Worm (Caenorhabditis elegans) whole organism, late embryonic: Measurements from ENCODE around the gene F13A2.4.

Source experiments
- C38D4.7 ChIP-seq: fragments of 200-800 bp; sonication (Bioruptor generic); optimal IDR thresholded peaks from 2 replicates; lab custom pipeline; 2018; ENCODE audit warnings: mild to moderate bottlenecking, missing genetic modification characterization, moderate library complexity, missing compliant biosample characterization
- K02D7.2 ChIP-seq: sonication (generic microtip); optimal IDR thresholded peaks from 2 replicates; lab custom pipeline; 2017; ENCODE audit warnings: mild to moderate bottlenecking, missing genetic modification characterization, missing compliant biosample characterization
- K09A11.1 ChIP-seq: sonication (generic microtip); optimal IDR thresholded peaks from 2 replicates; lab custom pipeline; 2017; ENCODE audit warnings: antibody characterized with exemption, mild to moderate bottlenecking, missing genetic modification characterization, missing compliant biosample characterization; ENCODE audit not compliant: insufficient read depth
- Y22D7AL.16 ChIP-seq: sonication (generic microtip); optimal IDR thresholded peaks from 2 replicates; lab custom pipeline; 2016; ENCODE audit warnings: missing genetic modification characterization, missing compliant biosample characterization
- ahr-1 ChIP-seq: sonication (generic microtip); optimal IDR thresholded peaks from 2 replicates; lab custom pipeline; 2016; ENCODE audit warnings: missing genetic modification characterization, missing compliant biosample characterization
- ama-1 ChIP-seq: fragments of 150-350 bp; optimal IDR thresholded peaks from 2 replicates; lab custom pipeline; 2014
- ceh-14 ChIP-seq: sonication (generic microtip); optimal IDR thresholded peaks from 2 replicates; lab custom pipeline; 2016; ENCODE audit warnings: missing genotype, missing genetic modification characterization, missing compliant biosample characterization
- ceh-18 ChIP-seq: sonication (generic microtip); optimal IDR thresholded peaks from 2 replicates; lab custom pipeline; 2016; ENCODE audit warnings: missing genetic modification characterization, missing compliant biosample characterization
- ceh-19 ChIP-seq: fragments of 200-800 bp; sonication (Bioruptor generic); optimal IDR thresholded peaks from 2 replicates; lab custom pipeline; 2018; ENCODE audit warnings: mild to moderate bottlenecking, missing genetic modification characterization, missing compliant biosample characterization
- ceh-22 ChIP-seq: sonication (generic microtip); optimal IDR thresholded peaks from 2 replicates; lab custom pipeline; 2017; ENCODE audit warnings: missing biosample characterization, missing genetic modification characterization
- ceh-30 ChIP-seq: fragments of 150-350 bp; optimal IDR thresholded peaks from 2 replicates; lab custom pipeline; 2014; ENCODE audit warnings: missing biosample characterization, missing genetic modification characterization
- ceh-34 ChIP-seq: sonication (generic microtip); optimal IDR thresholded peaks from 2 replicates; lab custom pipeline; 2016; ENCODE audit warnings: mild to moderate bottlenecking, missing genetic modification characterization, missing compliant biosample characterization
- ceh-45 ChIP-seq: fragments of 200-800 bp; sonication (Bioruptor generic); IDR thresholded peaks from 2 replicates; pipeline ENCODE4 v1.3.6; 2022; ENCODE audit warnings: missing genetic modification reagents, missing genetic modification characterization, missing compliant biosample characterization
- ceh-48 ChIP-seq: sonication (generic microtip); optimal IDR thresholded peaks from 2 replicates; lab custom pipeline; 2016; ENCODE audit warnings: missing genetic modification characterization, inconsistent platforms, missing compliant biosample characterization
- che-1 ChIP-seq: sonication (generic microtip); optimal IDR thresholded peaks from 2 replicates; lab custom pipeline; 2016; ENCODE audit warnings: mild to moderate bottlenecking, missing genetic modification characterization, missing compliant biosample characterization
- dve-1 ChIP-seq: sonication (generic microtip); optimal IDR thresholded peaks from 2 replicates; lab custom pipeline; 2017; ENCODE audit warnings: antibody characterized with exemption, mild to moderate bottlenecking, missing genetic modification characterization, missing compliant biosample characterization
- elt-4 ChIP-seq: sonication (generic microtip); optimal IDR thresholded peaks from 2 replicates; lab custom pipeline; 2016; ENCODE audit warnings: missing genetic modification characterization, missing compliant biosample characterization
- fkh-10 ChIP-seq: fragments of 150-350 bp; optimal IDR thresholded peaks from 2 replicates; lab custom pipeline; 2014; ENCODE audit warnings: missing biosample characterization, missing genetic modification reagents, missing genetic modification characterization
- hlh-15 ChIP-seq: sonication (generic microtip); optimal IDR thresholded peaks from 2 replicates; lab custom pipeline; 2016; ENCODE audit warnings: missing genetic modification characterization, missing compliant biosample characterization
- hlh-30 ChIP-seq: sonication (generic microtip); optimal IDR thresholded peaks from 2 replicates; lab custom pipeline; 2017; ENCODE audit warnings: antibody characterized with exemption, missing genetic modification characterization, missing compliant biosample characterization; ENCODE audit not compliant: insufficient read depth
- hlh-6 ChIP-seq: sonication (generic microtip); optimal IDR thresholded peaks from 2 replicates; lab custom pipeline; 2016; ENCODE audit warnings: missing genotype, missing genetic modification characterization, missing compliant biosample characterization
- hlh-8 ChIP-seq: sonication (generic microtip); optimal IDR thresholded peaks from 2 replicates; lab custom pipeline; 2016; ENCODE audit warnings: missing genotype, missing genetic modification characterization, missing compliant biosample characterization
- lin-11 ChIP-seq: fragments of 200-800 bp; sonication (Bioruptor generic); optimal IDR thresholded peaks from 2 replicates; lab custom pipeline; 2018; ENCODE audit warnings: mild to moderate bottlenecking, missing genetic modification characterization, missing compliant biosample characterization
- mec-3 ChIP-seq: sonication (generic microtip); optimal IDR thresholded peaks from 2 replicates; lab custom pipeline; 2016; ENCODE audit warnings: borderline replicate concordance, missing genetic modification characterization, missing compliant biosample characterization
- nhr-11 ChIP-seq: fragments of 150-350 bp; optimal IDR thresholded peaks from 2 replicates; lab custom pipeline; 2014; ENCODE audit warnings: missing biosample characterization, missing genetic modification characterization
- pag-3 ChIP-seq: sonication (generic microtip); optimal IDR thresholded peaks from 2 replicates; lab custom pipeline; 2016; ENCODE audit warnings: missing compliant biosample characterization, missing genetic modification characterization, borderline replicate concordance
- pax-1 ChIP-seq: fragments of 150-350 bp; optimal IDR thresholded peaks from 2 replicates; lab custom pipeline; 2014; ENCODE audit warnings: missing biosample characterization, missing genetic modification characterization
- pqm-1 ChIP-seq: sonication (generic microtip); optimal IDR thresholded peaks from 2 replicates; lab custom pipeline; 2016; ENCODE audit warnings: missing genetic modification characterization, missing compliant biosample characterization
- sox-4 ChIP-seq: sonication (generic microtip); optimal IDR thresholded peaks from 2 replicates; lab custom pipeline; 2017; ENCODE audit warnings: mild to moderate bottlenecking, missing genetic modification characterization, inconsistent platforms, missing compliant biosample characterization
- syd-9 ChIP-seq: sonication (generic microtip); optimal IDR thresholded peaks from 2 replicates; lab custom pipeline; 2016; ENCODE audit warnings: mild to moderate bottlenecking, missing genetic modification characterization, moderate library complexity, missing compliant biosample characterization
- tbx-2 ChIP-seq: sonication (generic microtip); optimal IDR thresholded peaks from 2 replicates; lab custom pipeline; 2016; ENCODE audit warnings: missing genetic modification characterization, missing compliant biosample characterization
- tbx-7 ChIP-seq: sonication (generic microtip); optimal IDR thresholded peaks from 2 replicates; lab custom pipeline; 2016; ENCODE audit warnings: missing genotype, missing genetic modification characterization, missing compliant biosample characterization
- unc-3 ChIP-seq, 2 experiments: fragments of 200-800 bp in 1 of 2; sonication (Bioruptor generic) in 1 of 2; sonication (generic microtip) in 1 of 2; conservative IDR thresholded peaks in 1 of 2; optimal IDR thresholded peaks in 1 of 2; 2 replicates each; pipeline versions ENCODE4 v1.3.6 to Lab custom; 2016 to 2022; ENCODE audit warnings: missing compliant biosample characterization in 2 of 2, missing genetic modification characterization in 2 of 2, missing genetic modification reagents in 1 of 2
- unc-55 ChIP-seq: sonication (generic microtip); optimal IDR thresholded peaks from 2 replicates; lab custom pipeline; 2017; ENCODE audit warnings: missing biosample characterization, missing genetic modification reagents, missing genetic modification characterization

The F13A2.4 gene

DNA sequence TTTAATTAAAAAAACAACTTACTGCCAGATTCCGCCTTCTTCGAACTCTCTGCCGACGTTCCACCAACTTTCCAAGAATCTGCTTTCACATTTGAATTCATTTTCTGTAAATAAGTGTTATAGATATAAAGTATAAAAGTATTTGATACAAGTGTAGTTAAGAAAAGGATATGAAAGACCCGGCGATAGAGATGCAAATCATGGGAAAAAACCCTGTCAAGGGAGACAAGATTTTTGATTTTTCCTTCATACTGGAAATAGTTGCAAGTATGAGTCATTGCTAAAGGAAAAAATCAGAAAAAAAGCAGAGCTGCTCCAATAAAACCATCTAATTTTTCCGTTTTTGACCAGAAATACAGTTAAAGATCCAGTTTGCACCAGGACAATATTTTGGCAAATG, 3.8 kb downstream of the F13A2.4 start, which contains the start of gene F13A2.3:
F13A2.3 (minus strand) TSS at position 101 of the 400 bp plus-strand sequence.
- no peak for TF ChIP-seq mec-3 (tag; lab: Kevin White, UChicago)
- no peak for TF ChIP-seq C38D4.7
- no peak for TF ChIP-seq ahr-1 (tag; lab: Kevin White, UChicago)
- no peak for TF ChIP-seq ceh-19 (GFP tag; lab: Kevin White, UChicago)
- TF ChIP-seq dve-1 (tag; lab: Kevin White, UChicago): no peak
- no peak for TF ChIP-seq ama-1 (lab: Kevin White, UChicago)
- no peak for TF ChIP-seq hlh-6
- TF ChIP-seq hlh-8 (tag; lab: Kevin White, UChicago): no peak

DNA sequence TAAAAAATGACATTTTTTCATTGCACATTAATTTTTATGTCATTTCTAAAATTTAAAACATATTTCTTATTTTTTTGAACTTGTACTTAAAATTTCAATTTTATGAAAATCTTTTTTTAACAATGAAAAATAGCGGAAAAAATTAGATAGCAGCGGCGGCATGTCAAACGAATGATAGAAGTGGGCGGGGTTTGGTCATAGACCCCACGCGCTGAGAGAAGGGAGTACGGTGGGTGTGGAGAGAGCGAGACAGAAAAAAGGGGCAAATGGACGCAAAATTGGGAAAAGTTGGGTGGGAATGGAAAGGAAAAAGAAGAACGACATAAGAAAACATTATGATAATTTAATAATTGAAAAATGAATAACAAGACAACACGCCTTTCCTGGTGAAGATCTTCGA, 12.1 kb downstream of the F13A2.4 start:
- TF ChIP-seq ama-1 (lab: Kevin White, UChicago) (no peak), syd-9 (tag; lab: Kevin White, UChicago) (no peak), hlh-8 (tag; lab: Kevin White, UChicago) (no peak), ceh-30 (tag; lab: Kevin White, UChicago) (no peak), sox-4 (tag; lab: Kevin White, UChicago) (no peak), ceh-22 (tag; lab: Kevin White, UChicago) (no peak), elt-4 (no peak), fkh-10 (GFP tag; lab: Kevin White, UChicago) (no peak), lin-11 (no peak), mec-3 (tag; lab: Kevin White, UChicago) (no peak), K02D7.2 (tag; lab: Kevin White, UChicago) (no peak), ceh-34 (tag; lab: Kevin White, UChicago) (no peak), ceh-14 (tag; lab: Kevin White, UChicago) (no peak)

DNA sequence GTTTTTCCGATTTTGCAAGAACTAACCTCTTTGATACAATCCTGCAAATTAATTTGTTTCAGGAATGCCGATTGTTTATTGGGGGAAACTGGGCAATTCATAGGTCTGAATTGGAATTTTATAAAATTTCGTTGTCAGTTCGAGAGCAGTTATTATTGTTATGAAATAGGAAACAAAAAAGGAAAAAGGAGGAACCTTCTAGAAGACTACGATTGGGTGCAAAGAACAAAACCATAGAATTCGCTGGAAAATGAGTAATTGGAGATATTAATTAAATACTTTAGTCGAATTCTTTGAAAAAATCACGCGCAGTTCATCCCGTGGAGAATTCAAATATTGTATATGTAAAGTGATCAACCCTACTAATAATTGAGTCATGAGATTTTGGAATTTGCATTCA, 12.6 kb downstream of the F13A2.4 start, which contains the start of gene F13A2.9:
F13A2.9 (minus strand) TSS at position 101 of the 400 bp plus-strand sequence.
- no peak for TF ChIP-seq pqm-1 (tag; lab: Kevin White, UChicago)
- TF ChIP-seq tbx-2 (tag; lab: Kevin White, UChicago): no peak
- TF ChIP-seq ceh-45 (GFP tag; lab: Robert Waterston, UW): no peak
- no peak for TF ChIP-seq pag-3 (tag; lab: Kevin White, UChicago)
- TF ChIP-seq hlh-6: no peak
- no peak for TF ChIP-seq Y22D7AL.16 (tag; lab: Kevin White, UChicago)
- TF ChIP-seq nhr-11 (tag; lab: Kevin White, UChicago): no peak
- TF ChIP-seq hlh-15: no peak
- TF ChIP-seq pax-1 (tag; lab: Kevin White, UChicago): no peak

DNA sequence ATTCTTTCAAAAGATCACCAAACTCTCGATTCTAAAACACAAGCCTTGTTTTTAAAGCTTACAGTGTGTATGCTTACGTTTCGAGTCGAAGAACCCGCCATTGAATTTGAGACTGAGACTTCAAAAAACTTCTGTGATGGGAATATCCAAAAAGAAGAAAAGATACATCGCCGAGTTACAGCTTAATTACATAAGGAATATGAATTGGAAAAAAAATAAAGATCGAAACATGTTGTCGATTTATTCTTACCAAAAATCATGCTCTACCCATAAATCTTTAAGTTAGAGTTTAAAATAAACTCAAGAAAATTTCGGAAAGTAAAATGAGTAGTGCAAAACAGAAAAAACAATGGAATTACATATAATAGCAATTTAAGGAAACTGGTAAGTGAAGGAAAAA, 13.8 kb downstream of the F13A2.4 start, which contains the start of gene F13A2.10:
F13A2.10 (minus strand) TSS at position 101 of the 400 bp plus-strand sequence.
- TF ChIP-seq K09A11.1 (tag; lab: Kevin White, UChicago): no peak
- no peak for TF ChIP-seq hlh-6
- no peak for TF ChIP-seq hlh-8 (tag; lab: Kevin White, UChicago)
- TF ChIP-seq nhr-11 (tag; lab: Kevin White, UChicago): no peak
- TF ChIP-seq ceh-18 (tag; lab: Kevin White, UChicago): no peak
- no peak for TF ChIP-seq dve-1 (tag; lab: Kevin White, UChicago)
- no peak for TF ChIP-seq unc-55
- TF ChIP-seq ceh-22 (tag; lab: Kevin White, UChicago): no peak
- TF ChIP-seq hlh-30 (tag; lab: Kevin White, UChicago): no peak
- TF ChIP-seq che-1: no peak
- TF ChIP-seq K02D7.2 (tag; lab: Kevin White, UChicago): no peak
- no peak for TF ChIP-seq C38D4.7
- no peak for TF ChIP-seq ceh-34 (tag; lab: Kevin White, UChicago)
- TF ChIP-seq unc-3 (GFP tag; conservative IDR thresholded peaks at IDR 0.05; lab: Robert Waterston, UW): no peak
- no peak for TF ChIP-seq unc-3 (tag; optimal IDR thresholded peaks at IDR 0.05; lab: Kevin White, UChicago)
- TF ChIP-seq tbx-7 (tag; lab: Kevin White, UChicago): no peak
- TF ChIP-seq ceh-48 (tag; lab: Kevin White, UChicago): no peak
